Worm (Caenorhabditis elegans): ENCODE measurements around the gene Y62F5A.9.
"Not testable (repeated sequence)": the region's sequence is repeated elsewhere in the genome, so short reads cannot be mapped to it uniquely, and the experiment has no call there.

Gene Y62F5A.9

DNA sequence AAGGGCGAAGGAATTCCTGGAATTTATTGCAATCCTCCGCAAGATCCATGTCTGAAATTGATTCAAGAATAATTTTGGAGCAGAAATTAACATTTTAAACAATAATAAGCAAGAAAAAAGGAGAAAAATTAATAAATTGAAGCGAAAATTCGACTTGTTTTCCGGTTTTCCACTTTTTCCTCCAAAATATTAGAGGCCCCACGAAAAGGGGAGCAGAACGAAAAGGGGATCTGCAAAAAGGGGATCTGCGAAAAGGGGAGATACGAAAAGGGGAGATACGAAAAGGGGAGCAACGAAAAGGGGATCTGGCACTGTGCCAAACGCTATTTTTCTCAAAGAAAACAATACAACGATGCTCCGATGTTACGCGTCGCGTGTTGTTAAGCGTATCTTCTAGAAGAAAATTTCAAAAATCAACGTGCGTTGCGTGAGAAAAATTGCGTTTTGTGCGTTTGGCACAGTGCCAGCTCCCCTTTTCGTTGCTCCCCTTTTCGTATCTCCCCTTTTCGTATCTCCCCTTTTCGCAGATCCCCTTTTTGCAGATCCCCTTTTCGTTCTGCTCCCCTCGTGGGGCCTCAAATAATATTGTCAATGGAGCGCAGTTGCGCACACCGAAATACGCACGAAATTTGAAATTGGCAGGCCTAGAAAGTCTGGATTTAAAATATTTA, 4.1 kb downstream of the Y62F5A.9 start, which contains the start of gene Y62F5A.12 (continued):
- TF ChIP-seq lir-3 (tag; optimal IDR thresholded peaks at IDR 0.05) (peak; percentile 44), lin-15B (tag; optimal IDR thresholded peaks at IDR 0.05) (peak; percentile 39), daf-16 (GFP tag; optimal IDR thresholded peaks at IDR 0.05) (peak in 1 of 2 experiments; percentile 68), mes-2 (tag; optimal IDR thresholded peaks at IDR 0.05; ENCODE audit: poor library complexity, severe bottlenecking) (peak; percentile 99), madf-9 (GFP tag; conservative IDR thresholded peaks at IDR 0.05) (peak; percentile 96), Y48G9A.11 (GFP tag; IDR thresholded peaks at IDR 0.05) (peak; percentile 93), aha-1 (tag) (peak; percentile 99), dve-1 (tag; optimal IDR thresholded peaks at IDR 0.05; ENCODE audit: insufficient read depth) (peak; percentile 59), nhr-11 (tag; optimal IDR thresholded peaks at IDR 0.05) (peak; percentile 68), pha-4 (GFP tag; IDR thresholded peaks at IDR 0.05) (peak; percentile 96), T26A8.4 (GFP tag; IDR thresholded peaks at IDR 0.05) (peak; percentile 78), hif-1 (tag; optimal IDR thresholded peaks at IDR 0.05) (peak in 1 of 2 experiments; percentile 93), mxl-2 (GFP tag; conservative IDR thresholded peaks at IDR 0.05) (peak; percentile 80), sdz-12 (GFP tag; optimal IDR thresholded peaks at IDR 0.05) (peak; percentile 60), nhr-42 (GFP tag; IDR thresholded peaks at IDR 0.05) (peak; percentile 94; the same call in 1 of the 2 replicates), ZK337.2 (GFP tag; IDR thresholded peaks at IDR 0.05) (peak; percentile 99)
- TF ChIP-seq daf-16, pha-4 (tag; optimal IDR thresholded peaks at IDR 0.05): not testable (repeated sequence)

DNA sequence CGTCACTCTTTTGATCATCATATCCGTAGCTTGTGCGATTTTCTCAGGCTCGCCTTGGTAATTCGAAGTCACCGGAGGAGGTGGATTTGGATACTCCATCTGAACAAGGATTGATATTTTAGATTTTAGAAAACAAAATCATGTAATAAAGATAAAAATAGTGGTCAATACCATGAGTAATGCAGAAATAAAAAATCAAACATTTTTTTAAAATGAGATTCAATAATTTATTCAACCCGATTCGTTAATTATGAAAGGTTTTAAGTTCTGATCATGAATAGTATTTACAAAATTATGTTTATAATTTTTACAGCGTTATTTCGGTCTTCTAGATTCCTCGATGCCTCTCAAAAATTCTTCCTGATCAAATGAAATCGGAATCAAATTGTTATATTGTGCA, 4.9 kb downstream of the Y62F5A.9 start, which contains the start of gene mdt-8:
Gene mdt-8 (minus strand): TSS at position 101 of the 400 bp plus-strand sequence.
- no peak for TF ChIP-seq lir-3 (tag; optimal IDR thresholded peaks at IDR 0.05)
- TF ChIP-seq madf-5 (GFP tag; IDR thresholded peaks at IDR 0.05) = no peak
- TF ChIP-seq ceh-28 (tag; optimal IDR thresholded peaks at IDR 0.05) = no peak
- TF ChIP-seq zip-2 (tag; optimal IDR thresholded peaks at IDR 0.05) = no peak
- TF ChIP-seq spr-1 (tag; optimal IDR thresholded peaks at IDR 0.05) = no peak
- TF ChIP-seq ZK546.5 (tag; optimal IDR thresholded peaks at IDR 0.05) = no peak
- no peak for TF ChIP-seq mep-1 (tag; optimal IDR thresholded peaks at IDR 0.05)
- no peak for TF ChIP-seq nhr-25 (tag; optimal IDR thresholded peaks at IDR 0.05; ENCODE audit: borderline replicate concordance, insufficient read depth)
- TF ChIP-seq pha-4 (GFP tag; IDR thresholded peaks at IDR 0.05) = no peak
- TF ChIP-seq pha-4 (tag; optimal IDR thresholded peaks at IDR 0.05) = no peak
- TF ChIP-seq lin-13 (GFP tag; optimal IDR thresholded peaks at IDR 0.05) = no peak
- TF ChIP-seq R02D3.7 (tag; optimal IDR thresholded peaks at IDR 0.05) = no peak

DNA sequence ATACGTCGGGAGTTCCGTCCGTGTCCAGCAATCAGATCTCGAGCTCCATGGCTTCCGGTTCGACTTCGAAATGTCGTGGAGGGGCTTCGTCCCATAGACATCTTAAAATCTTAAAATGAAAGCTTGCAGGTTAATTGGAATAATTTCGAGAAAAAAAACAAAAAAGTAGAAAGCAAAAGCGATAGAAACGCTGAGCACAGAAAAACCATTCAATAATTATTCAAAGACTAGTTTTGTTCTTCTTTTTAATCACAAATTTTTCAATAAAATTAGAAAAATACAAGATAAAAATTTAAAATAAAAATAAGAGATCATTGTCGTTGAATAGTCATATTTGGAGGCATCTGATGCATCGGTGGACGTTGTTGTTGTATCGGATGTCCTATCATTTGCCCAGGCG, 11.7 kb downstream of the Y62F5A.9 start, which contains the start of gene age-1:
Gene age-1 (minus strand): TSS at position 101 of the 400 bp plus-strand sequence.
- no peak for TF ChIP-seq saeg-2 (GFP tag; IDR thresholded peaks at IDR 0.05)
- no peak for TF ChIP-seq nhr-77 (tag; optimal IDR thresholded peaks at IDR 0.05)
- TF ChIP-seq F44E2.7 (GFP tag; IDR thresholded peaks at IDR 0.05) = no peak
- no peak for TF ChIP-seq zag-1 (tag; optimal IDR thresholded peaks at IDR 0.05)
- TF ChIP-seq pqm-1 (tag; optimal IDR thresholded peaks at IDR 0.05) = no peak
- no peak for TF ChIP-seq lin-15B (tag; optimal IDR thresholded peaks at IDR 0.05)
- TF ChIP-seq nhr-76 (tag; optimal IDR thresholded peaks at IDR 0.05) = no peak
- TF ChIP-seq spr-1 (tag; optimal IDR thresholded peaks at IDR 0.05) = no peak
- TF ChIP-seq Y105C5A.15 (GFP tag; IDR thresholded peaks at IDR 0.05) = no peak
- TF ChIP-seq daf-12 (tag; optimal IDR thresholded peaks at IDR 0.05) = no peak
- no peak for TF ChIP-seq nhr-48 (tag; optimal IDR thresholded peaks at IDR 0.05)
- no peak for TF ChIP-seq mdt-29 (GFP tag; IDR thresholded peaks at IDR 0.05)
- TF ChIP-seq zfp-2 (tag; optimal IDR thresholded peaks at IDR 0.05) = no peak
- no peak for TF ChIP-seq madf-5 (GFP tag; IDR thresholded peaks at IDR 0.05)

All from whole organism, L4 larva.